Fruit fly (Drosophila melanogaster): ENCODE measurements around the gene CG31952.

- TF ChIP-seq psq (optimal IDR thresholded peaks at IDR 0.05) (no peak), h (optimal IDR thresholded peaks at IDR 0.05) (no peak), Myc (optimal IDR thresholded peaks at IDR 0.05) (no peak), insv (optimal IDR thresholded peaks at IDR 0.05) (no peak), Sin3A (optimal IDR thresholded peaks at IDR 0.05) (no peak)
Observed at dm6 chr2L:3444789-3445188, 28.3 kb downstream of the CG31952 start.
